Worm (Caenorhabditis elegans): ENCODE results near the gene K06G5.1.

DNA sequence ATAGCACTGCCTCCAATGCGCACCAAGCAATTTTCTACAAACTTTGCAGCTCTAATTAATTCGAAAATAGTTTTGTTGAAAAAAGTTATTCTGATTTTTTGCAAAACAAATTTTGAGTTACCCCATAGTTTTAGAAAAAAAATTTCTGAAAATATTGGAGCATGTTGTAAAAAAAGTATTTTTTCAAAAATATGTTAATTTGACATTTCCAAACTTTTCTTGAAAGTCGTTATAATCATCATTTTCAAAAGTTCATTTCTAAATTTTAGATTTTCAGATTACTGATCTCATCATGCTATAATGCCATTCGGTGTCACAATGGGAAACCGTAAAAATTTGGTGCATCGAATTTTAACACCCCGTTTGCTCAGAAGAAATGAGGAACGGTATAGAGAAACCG lies 53.0 kb downstream of the K06G5.1 start, which contains the start of gene del-1:
- TF ChIP-seq him-1 (tag; optimal IDR thresholded peaks at IDR 0.05): no peak
- TF ChIP-seq dao-5 (tag; optimal IDR thresholded peaks at IDR 0.05): no peak
